Fruit fly (Drosophila melanogaster) whole organism: ENCODE results near the gene kin17.

Experiments
- pan ChIP-seq: fragments of >200 bp; optimal IDR thresholded peaks from 2 replicates; lab custom pipeline; 2017
- psq ChIP-seq: fragments of >200 bp; optimal IDR thresholded peaks from 2 replicates; lab custom pipeline; 2017
- usp ChIP-seq: fragments of >200 bp; optimal IDR thresholded peaks from 2 replicates; lab custom pipeline; 2017; ENCODE audit warnings: missing biosample characterization, missing genetic modification characterization, mixed read lengths

dm6 chr3L:20358212-20358611 is 1.6 kb downstream of the kin17 start, which contains the start of gene CG5665:
- TF ChIP-seq usp = no peak
- TF ChIP-seq psq (lab: Kevin White, UChicago) = no peak
- TF ChIP-seq pan (lab: Kevin White, UChicago) = no peak
